Fruit fly (Drosophila melanogaster): Measurements from ENCODE around the gene CG31676.

The CG31676 gene

dm6 chr2L:20796758-20797514, 43.6 kb upstream of the CG31676 start, which contains the start of gene vari (continued):
- TF ChIP-seq CG10209 (GFP tag; optimal IDR thresholded peaks at IDR 0.05) (no peak), CG18599 (GFP tag; optimal IDR thresholded peaks at IDR 0.05) (peak; percentile 7), CG12769 (tag; optimal IDR thresholded peaks at IDR 0.05) (peak; percentile 40), phol (tag; optimal IDR thresholded peaks at IDR 0.05) (peak; percentile 53), slbo (GFP tag; IDR thresholded peaks at IDR 0.05) (no peak), Chrac-16 (GFP tag; optimal IDR thresholded peaks at IDR 0.05) (no peak), CG12071 (GFP tag; optimal IDR thresholded peaks at IDR 0.05) (peak; percentile 20), Myb (GFP tag; optimal IDR thresholded peaks at IDR 0.05) (peak; percentile 40), caup (GFP tag; optimal IDR thresholded peaks at IDR 0.05; ENCODE audit: severe bottlenecking) (peak; percentile 19), CG17385 (GFP tag; optimal IDR thresholded peaks at IDR 0.05) (peak; percentile 21), E2f2 (GFP tag; IDR thresholded peaks at IDR 0.05) (peak; percentile 83), CG13624 (GFP tag; optimal IDR thresholded peaks at IDR 0.05) (peak; percentile 14), ken (GFP tag; IDR thresholded peaks at IDR 0.05) (0 out of 3 replicates have a peak, but pooled peaks have one; percentile 26), pb (GFP tag; optimal IDR thresholded peaks at IDR 0.05) (peak; percentile 18), Atf6 (GFP tag; IDR thresholded peaks at IDR 0.05) (0 out of 2 replicates have a peak, but pooled peaks have one; percentile 17)

dm6 chr2L:20797515-20797847, 43.1 kb upstream of the CG31676 start, which contains the start of gene CG9328:
TSS of gene CG9328 (plus strand) at chr2L:20797715.
- TF ChIP-seq CG2202 (tag; optimal IDR thresholded peaks at IDR 0.05) (no peak), crc (GFP tag; optimal IDR thresholded peaks at IDR 0.05) (no peak), bowl (GFP tag; IDR thresholded peaks at IDR 0.05) (0 out of 2 replicates have a peak, but pooled peaks have one; percentile 15), CG7556 (GFP tag; optimal IDR thresholded peaks at IDR 0.05) (no peak), Atf-2 (GFP tag; optimal IDR thresholded peaks at IDR 0.05) (no peak), Chrac-16 (GFP tag; optimal IDR thresholded peaks at IDR 0.05) (no peak), tio (GFP tag; optimal IDR thresholded peaks at IDR 0.05) (no peak), ranshi (GFP tag; IDR thresholded peaks at IDR 0.05) (peak; percentile 53; the same call in 1 of the 2 replicates), crol (GFP tag; IDR thresholded peaks at IDR 0.05) (no peak), YL-1 (GFP tag; optimal IDR thresholded peaks at IDR 0.05) (no peak), CG13775 (GFP tag; optimal IDR thresholded peaks at IDR 0.05) (no peak), cad (GFP tag; optimal IDR thresholded peaks at IDR 0.05) (no peak), ken (GFP tag; IDR thresholded peaks at IDR 0.05) (peak; percentile 27; the same call in 1 of the 3 replicates), Nf-YC (tag; optimal IDR thresholded peaks at IDR 0.05) (no peak), chn (GFP tag; optimal IDR thresholded peaks at IDR 0.05) (no peak), Dref (GFP tag; IDR thresholded peaks at IDR 0.05) (no peak), usp (GFP tag; optimal IDR thresholded peaks at IDR 0.05) (no peak), CG2120 (GFP tag; optimal IDR thresholded peaks at IDR 0.05) (peak; percentile 57), CG15269 (tag; optimal IDR thresholded peaks at IDR 0.05) (peak; percentile 48), Fer2 (tag; optimal IDR thresholded peaks at IDR 0.05) (no peak), Xbp1 (GFP tag; optimal IDR thresholded peaks at IDR 0.05) (peak; percentile 36), Fer1 (GFP tag; optimal IDR thresholded peaks at IDR 0.05) (peak; percentile 35), TFAM (GFP tag; optimal IDR thresholded peaks at IDR 0.05) (no peak), CG12744 (GFP tag; optimal IDR thresholded peaks at IDR 0.05) (peak; percentile 5), CG30431 (GFP tag; optimal IDR thresholded peaks at IDR 0.05) (no peak), CG10147 (GFP tag; optimal IDR thresholded peaks at IDR 0.05) (no peak), eve (GFP tag; optimal IDR thresholded peaks at IDR 0.05) (no peak), CG18764 (GFP tag; optimal IDR thresholded peaks at IDR 0.05) (no peak), gcm (GFP tag; optimal IDR thresholded peaks at IDR 0.05) (peak; percentile 17), CG17912 (GFP tag; optimal IDR thresholded peaks at IDR 0.05) (peak; percentile 56), esg (GFP tag; conservative IDR thresholded peaks at IDR 0.05) (no peak), CG14050 (GFP tag; IDR thresholded peaks at IDR 0.05) (peak; percentile 28; the same call in 1 of the 3 replicates), CG4424 (GFP tag; optimal IDR thresholded peaks at IDR 0.05) (peak; percentile 2), nau (GFP tag; optimal IDR thresholded peaks at IDR 0.05) (no peak), gem (tag; optimal IDR thresholded peaks at IDR 0.05) (peak; percentile 66), CG12769 (tag; optimal IDR thresholded peaks at IDR 0.05) (peak; percentile 48), Dad (GFP tag; optimal IDR thresholded peaks at IDR 0.05) (no peak)

Data from whole organism, embryonic.